Comparison of ENCODE assay signal across 1 fruit fly cellular context in genomic region chr3R:23334866-23335265, dm6.
TF ChIP-seq lines count a peak whose summit lies in the region.

No protein-coding gene starts in this region.

TF ChIP-seq in whole organism, embryonic, 481 proteins besides CTCF, POLR2A, EP300 and RAD21 (continued from another document and continues in another):
- TF ChIP-seq Mad (GFP tag; optimal IDR thresholded peaks at IDR 0.05; lab: Kevin White, UChicago) (no peak), CG1602 (GFP tag; optimal IDR thresholded peaks at IDR 0.05; lab: Kevin White, UChicago) (no peak), pum (GFP tag; optimal IDR thresholded peaks at IDR 0.05; lab: Kevin White, UChicago) (no peak), bsh (GFP tag; optimal IDR thresholded peaks at IDR 0.05; lab: Kevin White, UChicago) (no peak), MBD-R2 (GFP tag; IDR thresholded peaks at IDR 0.05; lab: Robert Waterston, UW) (peak; percentile 45; the same call in 1 of the 2 replicates), CG33213 (GFP tag; optimal IDR thresholded peaks at IDR 0.05; lab: Kevin White, UChicago) (no peak), CG14050 (GFP tag; IDR thresholded peaks at IDR 0.05; lab: Robert Waterston, UW) (peak; percentile 41; the same call in 1 of the 3 replicates), sens-2 (GFP tag; IDR thresholded peaks at IDR 0.05; lab: Robert Waterston, UW) (no peak), CG16813 (GFP tag; IDR thresholded peaks at IDR 0.05; lab: Robert Waterston, UW; ENCODE audit: partially characterized antibody) (no peak), CG43689 (GFP tag; IDR thresholded peaks at IDR 0.05; lab: Robert Waterston, UW) (0 out of 2 replicates have a peak, but pooled peaks have one; percentile 33), Kr (GFP tag; optimal IDR thresholded peaks at IDR 0.05; lab: Kevin White, UChicago) (no peak), Fer3 (tag; optimal IDR thresholded peaks at IDR 0.05; lab: Kevin White, UChicago) (peak; percentile 65), CG15479 (GFP tag; optimal IDR thresholded peaks at IDR 0.05; lab: Kevin White, UChicago) (no peak), CG13775 (GFP tag; optimal IDR thresholded peaks at IDR 0.05; lab: Kevin White, UChicago) (peak; percentile 42), fd96Cb (tag; optimal IDR thresholded peaks at IDR 0.05; lab: Kevin White, UChicago) (peak; percentile 7), chn (GFP tag; optimal IDR thresholded peaks at IDR 0.05; lab: Kevin White, UChicago) (peak; percentile 3), Max (GFP tag; optimal IDR thresholded peaks at IDR 0.05; lab: Kevin White, UChicago) (no peak), H15 (GFP tag; IDR thresholded peaks at IDR 0.05; lab: Robert Waterston, UW) (no peak; the same call in 2 of the 3 replicates), nau (GFP tag; optimal IDR thresholded peaks at IDR 0.05; lab: Kevin White, UChicago) (no peak), vnd (GFP tag; IDR thresholded peaks at IDR 0.05; lab: Robert Waterston, UW; ENCODE audit: partially characterized antibody) (no peak), Doc3 (GFP tag; IDR thresholded peaks at IDR 0.05; lab: Robert Waterston, UW; ENCODE audit: partially characterized antibody) (no peak), CG13624 (GFP tag; optimal IDR thresholded peaks at IDR 0.05; lab: Kevin White, UChicago) (peak; percentile 67), CG13296 (GFP tag; optimal IDR thresholded peaks at IDR 0.05; lab: Kevin White, UChicago) (peak; percentile 23), MESR4 (GFP tag; optimal IDR thresholded peaks at IDR 0.05; lab: Kevin White, UChicago) (no peak), schlank (tag; optimal IDR thresholded peaks at IDR 0.05; lab: Kevin White, UChicago) (no peak), CG18599 (GFP tag; optimal IDR thresholded peaks at IDR 0.05; lab: Kevin White, UChicago) (peak; percentile 69), Sry-β (GFP tag; optimal IDR thresholded peaks at IDR 0.05; lab: Kevin White, UChicago) (no peak), CG17361 (GFP tag; IDR thresholded peaks at IDR 0.05; lab: Robert Waterston, UW) (no peak), CG12236 (GFP tag; optimal IDR thresholded peaks at IDR 0.05; lab: Kevin White, UChicago) (no peak), Elba2 (GFP tag; optimal IDR thresholded peaks at IDR 0.05; lab: Kevin White, UChicago) (no peak), CG30403 (GFP tag; optimal IDR thresholded peaks at IDR 0.05; lab: Kevin White, UChicago) (peak; percentile 34), mam (GFP tag; optimal IDR thresholded peaks at IDR 0.05; lab: Kevin White, UChicago) (peak; percentile 51), Atf3 (GFP tag; optimal IDR thresholded peaks at IDR 0.05; lab: Kevin White, UChicago) (no peak), yki (optimal IDR thresholded peaks at IDR 0.05; lab: Kevin White, UChicago) (no peak), CG30431 (GFP tag; optimal IDR thresholded peaks at IDR 0.05; lab: Kevin White, UChicago) (no peak), hbn (GFP tag; IDR thresholded peaks at IDR 0.05; lab: Robert Waterston, UW; ENCODE audit: partially characterized antibody) (no peak), gfzf (GFP tag; optimal IDR thresholded peaks at IDR 0.05; lab: Kevin White, UChicago) (no peak), CG6765 (GFP tag; optimal IDR thresholded peaks at IDR 0.05; lab: Kevin White, UChicago) (peak; percentile 20), tll (GFP tag; optimal IDR thresholded peaks at IDR 0.05; lab: Kevin White, UChicago) (no peak), HmgD (GFP tag; optimal IDR thresholded peaks at IDR 0.05; lab: Kevin White, UChicago) (no peak), CG3065 (GFP tag; optimal IDR thresholded peaks at IDR 0.05; lab: Kevin White, UChicago) (no peak), Optix (GFP tag; IDR thresholded peaks at IDR 0.05; lab: Robert Waterston, UW) (no peak), pan (optimal IDR thresholded peaks at IDR 0.05; lab: Kevin White, UChicago) (no peak), pan (GFP tag; optimal IDR thresholded peaks at IDR 0.05 in 1 of 2, IDR thresholded peaks at IDR 0.05 in 1 of 2) (peak in 1 of 2 experiments; percentile 55), wor (GFP tag; IDR thresholded peaks at IDR 0.05; lab: Robert Waterston, UW) (no peak), CG9876 (GFP tag; optimal IDR thresholded peaks at IDR 0.05; lab: Kevin White, UChicago) (no peak), CG2129 (GFP tag; IDR thresholded peaks at IDR 0.05; lab: Robert Waterston, UW; ENCODE audit: partially characterized antibody) (no peak), peb (GFP tag; IDR thresholded peaks at IDR 0.05; lab: Robert Waterston, UW) (no peak), dmrt99B (tag; optimal IDR thresholded peaks at IDR 0.05; lab: Kevin White, UChicago) (peak; percentile 53), twi (tag; optimal IDR thresholded peaks at IDR 0.05; lab: Kevin White, UChicago) (no peak), Mes4 (GFP tag; optimal IDR thresholded peaks at IDR 0.05; lab: Kevin White, UChicago) (no peak), chif (GFP tag; optimal IDR thresholded peaks at IDR 0.05; lab: Kevin White, UChicago) (peak in 1 of 2 experiments; percentile 14), CG10321 (GFP tag; IDR thresholded peaks at IDR 0.05; lab: Robert Waterston, UW) (no peak), Myb (GFP tag; optimal IDR thresholded peaks at IDR 0.05; lab: Kevin White, UChicago) (no peak), CG8478 (optimal IDR thresholded peaks at IDR 0.05; lab: Kevin White, UChicago) (no peak), Stat92E (GFP tag; optimal IDR thresholded peaks at IDR 0.05; lab: Kevin White, UChicago) (no peak), CG9437 (GFP tag; optimal IDR thresholded peaks at IDR 0.05; lab: Kevin White, UChicago) (no peak), Aef1 (GFP tag; IDR thresholded peaks at IDR 0.05; lab: Robert Waterston, UW) (peak; percentile 49; the same call in 2 of the 3 replicates), CG15011 (GFP tag; optimal IDR thresholded peaks at IDR 0.05; lab: Kevin White, UChicago) (peak; percentile 10), Dll (GFP tag; IDR thresholded peaks at IDR 0.05; lab: Robert Waterston, UW; ENCODE audit: partially characterized antibody) (no peak), CG4854 (GFP tag; optimal IDR thresholded peaks at IDR 0.05; lab: Kevin White, UChicago) (no peak), ind (GFP tag; optimal IDR thresholded peaks at IDR 0.05; lab: Kevin White, UChicago) (peak; percentile 29), lola (GFP tag; optimal IDR thresholded peaks at IDR 0.05; lab: Kevin White, UChicago) (no peak), sob (GFP tag; IDR thresholded peaks at IDR 0.05; lab: Robert Waterston, UW) (peak; percentile 37), tap (tag; optimal IDR thresholded peaks at IDR 0.05; lab: Kevin White, UChicago) (peak; percentile 17), sug (tag; optimal IDR thresholded peaks at IDR 0.05; lab: Kevin White, UChicago) (peak; percentile 5), Awh (GFP tag; IDR thresholded peaks at IDR 0.05; lab: Robert Waterston, UW) (no peak), crp (GFP tag; optimal IDR thresholded peaks at IDR 0.05; lab: Kevin White, UChicago) (no peak), Hr3 (GFP tag; optimal IDR thresholded peaks at IDR 0.05; lab: Kevin White, UChicago) (peak; percentile 21), kay (GFP tag; optimal IDR thresholded peaks at IDR 0.05; lab: Kevin White, UChicago) (peak; percentile 5), corto (GFP tag; optimal IDR thresholded peaks at IDR 0.05; lab: Kevin White, UChicago) (no peak), Side (GFP tag; optimal IDR thresholded peaks at IDR 0.05; lab: Kevin White, UChicago) (no peak), Spps (tag; optimal IDR thresholded peaks at IDR 0.05; lab: Kevin White, UChicago) (no peak), hb (GFP tag; IDR thresholded peaks at IDR 0.05; lab: Robert Waterston, UW; ENCODE audit: partially characterized antibody) (no peak), eve (GFP tag; optimal IDR thresholded peaks at IDR 0.05; lab: Kevin White, UChicago) (peak in 1 of 2 experiments; percentile 55), mirr (GFP tag; optimal IDR thresholded peaks at IDR 0.05; lab: Kevin White, UChicago) (no peak), CG12942 (GFP tag; optimal IDR thresholded peaks at IDR 0.05; lab: Kevin White, UChicago) (no peak), abd-A (tag; optimal IDR thresholded peaks at IDR 0.05; lab: Kevin White, UChicago) (no peak), Sin3A (optimal IDR thresholded peaks at IDR 0.05; lab: Kevin White, UChicago) (no peak), Fer1 (GFP tag; optimal IDR thresholded peaks at IDR 0.05; lab: Kevin White, UChicago) (peak; percentile 47), Vsx1 (GFP tag; optimal IDR thresholded peaks at IDR 0.05; lab: Kevin White, UChicago) (no peak), al (GFP tag; IDR thresholded peaks at IDR 0.05; lab: Robert Waterston, UW) (peak; percentile 65), CG34224 (GFP tag; IDR thresholded peaks at IDR 0.05; lab: Robert Waterston, UW; ENCODE audit: partially characterized antibody) (no peak), GATAe (GFP tag; conservative IDR thresholded peaks at IDR 0.05; lab: Robert Waterston, UW) (no peak), CG7556 (GFP tag; optimal IDR thresholded peaks at IDR 0.05; lab: Kevin White, UChicago) (no peak), Lpt (GFP tag; optimal IDR thresholded peaks at IDR 0.05; lab: Kevin White, UChicago) (no peak), CG12659 (GFP tag; optimal IDR thresholded peaks at IDR 0.05; lab: Kevin White, UChicago) (peak; percentile 30), CG3726 (GFP tag; IDR thresholded peaks at IDR 0.05; lab: Robert Waterston, UW) (no peak), br (optimal IDR thresholded peaks at IDR 0.05; lab: Kevin White, UChicago) (no peak), mld (GFP tag; IDR thresholded peaks at IDR 0.05; lab: Robert Waterston, UW; ENCODE audit: partially characterized antibody) (no peak), NFAT (GFP tag; IDR thresholded peaks at IDR 0.05; lab: Robert Waterston, UW) (peak; percentile 32; the same call in 1 of the 2 replicates), CG4360 (GFP tag; IDR thresholded peaks at IDR 0.05; lab: Robert Waterston, UW) (no peak), CG7963 (GFP tag; IDR thresholded peaks at IDR 0.05; lab: Robert Waterston, UW; ENCODE audit: partially characterized antibody) (no peak), CG10462 (GFP tag; optimal IDR thresholded peaks at IDR 0.05; lab: Kevin White, UChicago) (no peak), CG8388 (GFP tag; optimal IDR thresholded peaks at IDR 0.05; lab: Kevin White, UChicago) (no peak), CG6813 (GFP tag; optimal IDR thresholded peaks at IDR 0.05; lab: Kevin White, UChicago) (peak; percentile 25), org-1 (GFP tag; optimal IDR thresholded peaks at IDR 0.05; lab: Kevin White, UChicago) (no peak), ac (GFP tag; optimal IDR thresholded peaks at IDR 0.05; lab: Kevin White, UChicago) (no peak), CG34422 (GFP tag; IDR thresholded peaks at IDR 0.05; lab: Robert Waterston, UW) (no peak), Ada2b (GFP tag; IDR thresholded peaks at IDR 0.05; lab: Robert Waterston, UW) (peak; percentile 51), bowl (GFP tag; IDR thresholded peaks at IDR 0.05; lab: Robert Waterston, UW) (no peak), Xbp1 (GFP tag; optimal IDR thresholded peaks at IDR 0.05; lab: Kevin White, UChicago) (peak; percentile 35), CG11398 (GFP tag; optimal IDR thresholded peaks at IDR 0.05; lab: Kevin White, UChicago) (no peak), CG31365 (tag; optimal IDR thresholded peaks at IDR 0.05; lab: Kevin White, UChicago) (no peak), sim (GFP tag; IDR thresholded peaks at IDR 0.05; lab: Robert Waterston, UW) (no peak), CG4707 (GFP tag; optimal IDR thresholded peaks at IDR 0.05; lab: Kevin White, UChicago) (no peak), CG9932 (GFP tag; IDR thresholded peaks at IDR 0.05; lab: Robert Waterston, UW) (peak; percentile 77), pita (GFP tag; optimal IDR thresholded peaks at IDR 0.05; lab: Kevin White, UChicago) (no peak), ranshi (GFP tag; IDR thresholded peaks at IDR 0.05; lab: Robert Waterston, UW) (peak; percentile 48; the same call in 1 of the 2 replicates), H2.0 (GFP tag; IDR thresholded peaks at IDR 0.05; lab: Robert Waterston, UW) (no peak; the same call in 1 of the 2 replicates), bcd (GFP tag; optimal IDR thresholded peaks at IDR 0.05; lab: Kevin White, UChicago) (peak; percentile 45), Hand (GFP tag; optimal IDR thresholded peaks at IDR 0.05; lab: Kevin White, UChicago) (peak; percentile 29), CG3281 (GFP tag; optimal IDR thresholded peaks at IDR 0.05; lab: Kevin White, UChicago) (peak; percentile 77), gcm2 (GFP tag; optimal IDR thresholded peaks at IDR 0.05; lab: Kevin White, UChicago) (no peak), cwo (GFP tag; optimal IDR thresholded peaks at IDR 0.05; lab: Kevin White, UChicago) (peak; percentile 31), Trl (optimal IDR thresholded peaks at IDR 0.05; lab: Kevin White, UChicago) (no peak), Trl (GFP tag; optimal IDR thresholded peaks at IDR 0.05; lab: Kevin White, UChicago) (no peak), Sry-δ (GFP tag; optimal IDR thresholded peaks at IDR 0.05; lab: Kevin White, UChicago) (no peak), CG4424 (GFP tag; optimal IDR thresholded peaks at IDR 0.05; lab: Kevin White, UChicago) (peak; percentile 37), slbo (GFP tag; IDR thresholded peaks at IDR 0.05; lab: Robert Waterston, UW) (peak; percentile 76), sna (GFP tag; IDR thresholded peaks at IDR 0.05; lab: Robert Waterston, UW; ENCODE audit: partially characterized antibody) (no peak), CG14965 (GFP tag; optimal IDR thresholded peaks at IDR 0.05; lab: Kevin White, UChicago; ENCODE audit: borderline replicate concordance) (no peak), CG4820 (GFP tag; optimal IDR thresholded peaks at IDR 0.05; lab: Kevin White, UChicago) (peak; percentile 11), CG6854 (GFP tag; optimal IDR thresholded peaks at IDR 0.05; lab: Kevin White, UChicago) (no peak), zfh1 (GFP tag; IDR thresholded peaks at IDR 0.05; lab: Robert Waterston, UW) (peak; percentile 47; the same call in 1 of the 3 replicates), CG1024 (GFP tag; IDR thresholded peaks at IDR 0.05; lab: Robert Waterston, UW) (no peak), eyg (GFP tag; optimal IDR thresholded peaks at IDR 0.05; lab: Kevin White, UChicago) (no peak), shn (GFP tag; optimal IDR thresholded peaks at IDR 0.05; lab: Kevin White, UChicago) (no peak), dan (GFP tag; IDR thresholded peaks at IDR 0.05; lab: Robert Waterston, UW) (no peak), Rfx (GFP tag; IDR thresholded peaks at IDR 0.05; lab: Robert Waterston, UW) (peak; percentile 70), zen (tag; optimal IDR thresholded peaks at IDR 0.05; lab: Kevin White, UChicago) (no peak), Dp (GFP tag; optimal IDR thresholded peaks at IDR 0.05; lab: Kevin White, UChicago) (no peak), ewg (GFP tag; optimal IDR thresholded peaks at IDR 0.05; lab: Kevin White, UChicago) (no peak), phol (tag; optimal IDR thresholded peaks at IDR 0.05; lab: Kevin White, UChicago) (peak; percentile 45)
